Worm (Caenorhabditis elegans) whole organism, L4 larva: ENCODE data around the gene R03G8.6.

Experiments
- F49E8.2 ChIP-seq: sonication (generic microtip); optimal IDR thresholded peaks from 2 replicates; lab custom pipeline; 2016; ENCODE audit warnings: missing compliant biosample characterization, mild to moderate bottlenecking, missing genetic modification characterization, borderline replicate concordance
- daf-12 ChIP-seq: fragments of 150-350 bp; optimal IDR thresholded peaks from 2 replicates; lab custom pipeline; 2014; ENCODE audit warnings: missing biosample characterization, missing genetic modification reagents, missing genetic modification characterization
- dmd-6 ChIP-seq: fragments of 200-800 bp; sonication (Bioruptor generic); IDR thresholded peaks from 2 replicates; pipeline ENCODE4 v1.3.6; 2022; ENCODE audit warnings: missing genetic modification reagents, missing genetic modification characterization, missing compliant biosample characterization
- hlh-11 ChIP-seq: fragments of 200-800 bp; sonication (Bioruptor generic); optimal IDR thresholded peaks from 2 replicates; lab custom pipeline; 2018; ENCODE audit warnings: mild to moderate bottlenecking, missing genetic modification characterization, missing compliant biosample characterization
- lin-13 ChIP-seq: fragments of 150-350 bp; optimal IDR thresholded peaks from 2 replicates; lab custom pipeline; 2014; ENCODE audit warnings: missing biosample characterization, missing genetic modification reagents, missing genetic modification characterization
- nhr-237 ChIP-seq: sonication (generic microtip); optimal IDR thresholded peaks from 2 replicates; lab custom pipeline; 2017; ENCODE audit warnings: missing biosample characterization, missing genetic modification characterization
- nhr-76 ChIP-seq: fragments of 150-350 bp; optimal IDR thresholded peaks from 2 replicates; lab custom pipeline; 2014; ENCODE audit warnings: missing biosample characterization, missing genetic modification characterization
- pha-4 ChIP-seq, 2 experiments: fragments of 150-350 bp in 1 of 2; fragments of 200-800 bp in 1 of 2; sonication (Bioruptor generic) in 1 of 2; IDR thresholded peaks in 1 of 2; optimal IDR thresholded peaks in 1 of 2; 2 replicates each; pipeline versions ENCODE4 v1.3.6 to Lab custom; 2014 to 2022; ENCODE audit warnings: missing genetic modification characterization in 2 of 2, missing genetic modification reagents in 2 of 2, missing biosample characterization in 1 of 2, missing compliant biosample characterization in 1 of 2
- pqm-1 ChIP-seq: sonication (generic microtip); optimal IDR thresholded peaks from 2 replicates; lab custom pipeline; 2017; ENCODE audit warnings: missing biosample characterization, missing genetic modification characterization
- snpc-4 ChIP-seq: fragments of 150-350 bp; optimal IDR thresholded peaks from 2 replicates; lab custom pipeline; 2014; ENCODE audit warnings: missing biosample characterization, missing genetic modification characterization

DNA sequence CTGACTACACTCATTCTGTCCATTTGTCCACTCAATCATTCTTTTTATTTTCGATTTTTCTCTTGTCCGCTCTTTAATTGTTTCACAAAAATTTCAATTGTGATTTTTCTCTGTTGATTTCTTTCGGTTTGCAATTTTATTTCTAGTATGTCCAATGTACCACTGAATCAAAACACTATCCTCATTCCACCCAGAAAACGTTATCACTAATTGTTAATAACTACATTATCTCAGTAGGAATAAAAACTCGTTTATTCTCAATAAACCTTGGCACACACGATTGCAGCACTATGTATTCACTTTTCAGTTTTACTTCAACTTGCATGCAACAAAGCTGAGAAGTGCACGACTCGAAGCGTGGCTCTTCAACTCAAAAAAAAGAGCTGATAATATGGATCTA lies 48.9 kb downstream of the R03G8.6 start, which contains the start of gene K03A11.1:
- TF ChIP-seq nhr-237 (no peak), lin-13 (no peak), pqm-1 (tag; lab: Kevin White, UChicago) (no peak), snpc-4 (tag; lab: Kevin White, UChicago) (no peak), daf-12 (no peak), nhr-76 (tag; lab: Kevin White, UChicago) (no peak), dmd-6 (GFP tag; lab: Robert Waterston, UW) (no peak), hlh-11 (tag; lab: Kevin White, UChicago) (no peak), pha-4 (GFP tag; IDR thresholded peaks at IDR 0.05; lab: Robert Waterston, UW) (no peak), pha-4 (tag; optimal IDR thresholded peaks at IDR 0.05; lab: Kevin White, UChicago) (no peak), F49E8.2 (tag; lab: Kevin White, UChicago) (no peak)
